Worm (Caenorhabditis elegans) whole organism, late embryonic: ENCODE measurements around the gene ZK686.3.

Experiments
- C08G9.2 ChIP-seq: sonication (generic microtip); optimal IDR thresholded peaks from 2 replicates; lab custom pipeline; 2016; ENCODE audit warnings: mild to moderate bottlenecking, missing genetic modification characterization, moderate library complexity, missing compliant biosample characterization
- C38D4.7 ChIP-seq: fragments of 200-800 bp; sonication (Bioruptor generic); optimal IDR thresholded peaks from 2 replicates; lab custom pipeline; 2018; ENCODE audit warnings: mild to moderate bottlenecking, missing genetic modification characterization, moderate library complexity, missing compliant biosample characterization
- F13H6.1 ChIP-seq: sonication (generic microtip); optimal IDR thresholded peaks from 2 replicates; lab custom pipeline; 2016; ENCODE audit warnings: missing genetic modification characterization, missing compliant biosample characterization
- K09A11.1 ChIP-seq: sonication (generic microtip); optimal IDR thresholded peaks from 2 replicates; lab custom pipeline; 2017; ENCODE audit warnings: antibody characterized with exemption, mild to moderate bottlenecking, missing genetic modification characterization, missing compliant biosample characterization; ENCODE audit not compliant: insufficient read depth
- ama-1 ChIP-seq: fragments of 150-350 bp; optimal IDR thresholded peaks from 2 replicates; lab custom pipeline; 2014
- ceh-14 ChIP-seq: sonication (generic microtip); optimal IDR thresholded peaks from 2 replicates; lab custom pipeline; 2016; ENCODE audit warnings: missing genotype, missing genetic modification characterization, missing compliant biosample characterization
- ceh-18 ChIP-seq: sonication (generic microtip); optimal IDR thresholded peaks from 2 replicates; lab custom pipeline; 2016; ENCODE audit warnings: missing genetic modification characterization, missing compliant biosample characterization
- ceh-22 ChIP-seq: sonication (generic microtip); optimal IDR thresholded peaks from 2 replicates; lab custom pipeline; 2017; ENCODE audit warnings: missing biosample characterization, missing genetic modification characterization
- ceh-30 ChIP-seq: fragments of 150-350 bp; optimal IDR thresholded peaks from 2 replicates; lab custom pipeline; 2014; ENCODE audit warnings: missing biosample characterization, missing genetic modification characterization
- ceh-45 ChIP-seq: fragments of 200-800 bp; sonication (Bioruptor generic); IDR thresholded peaks from 2 replicates; pipeline ENCODE4 v1.3.6; 2022; ENCODE audit warnings: missing genetic modification reagents, missing genetic modification characterization, missing compliant biosample characterization
- ceh-48 ChIP-seq: sonication (generic microtip); optimal IDR thresholded peaks from 2 replicates; lab custom pipeline; 2016; ENCODE audit warnings: missing genetic modification characterization, inconsistent platforms, missing compliant biosample characterization
- che-1 ChIP-seq: sonication (generic microtip); optimal IDR thresholded peaks from 2 replicates; lab custom pipeline; 2016; ENCODE audit warnings: mild to moderate bottlenecking, missing genetic modification characterization, missing compliant biosample characterization
- dve-1 ChIP-seq: sonication (generic microtip); optimal IDR thresholded peaks from 2 replicates; lab custom pipeline; 2017; ENCODE audit warnings: antibody characterized with exemption, mild to moderate bottlenecking, missing genetic modification characterization, missing compliant biosample characterization
- elt-2 ChIP-seq: sonication (generic microtip); optimal IDR thresholded peaks from 2 replicates; lab custom pipeline; 2016; ENCODE audit warnings: missing genetic modification reagents, missing genetic modification characterization, missing compliant biosample characterization
- ets-4 ChIP-seq: sonication (generic microtip); optimal IDR thresholded peaks from 2 replicates; lab custom pipeline; 2016; ENCODE audit warnings: missing genetic modification characterization, missing compliant biosample characterization
- eyg-1 ChIP-seq: sonication (generic microtip); optimal IDR thresholded peaks from 2 replicates; lab custom pipeline; 2016; ENCODE audit warnings: missing genotype, missing genetic modification characterization, missing compliant biosample characterization
- fkh-10 ChIP-seq: fragments of 150-350 bp; optimal IDR thresholded peaks from 2 replicates; lab custom pipeline; 2014; ENCODE audit warnings: missing biosample characterization, missing genetic modification reagents, missing genetic modification characterization
- fkh-6 ChIP-seq: sonication (generic microtip); optimal IDR thresholded peaks from 2 replicates; lab custom pipeline; 2016; ENCODE audit warnings: missing genetic modification characterization, missing compliant biosample characterization
- gmeb-2 ChIP-seq: sonication (generic microtip); optimal IDR thresholded peaks from 2 replicates; lab custom pipeline; 2016; ENCODE audit warnings: missing genetic modification characterization, inconsistent platforms, missing compliant biosample characterization
- hlh-13 ChIP-seq: fragments of 200-800 bp; sonication (Bioruptor generic); optimal IDR thresholded peaks from 2 replicates; lab custom pipeline; 2018; ENCODE audit warnings: mild to moderate bottlenecking, missing genetic modification characterization, missing compliant biosample characterization
- hlh-15 ChIP-seq: sonication (generic microtip); optimal IDR thresholded peaks from 2 replicates; lab custom pipeline; 2016; ENCODE audit warnings: missing genetic modification characterization, missing compliant biosample characterization
- hlh-30 ChIP-seq: sonication (generic microtip); optimal IDR thresholded peaks from 2 replicates; lab custom pipeline; 2017; ENCODE audit warnings: antibody characterized with exemption, missing genetic modification characterization, missing compliant biosample characterization; ENCODE audit not compliant: insufficient read depth
- hlh-6 ChIP-seq: sonication (generic microtip); optimal IDR thresholded peaks from 2 replicates; lab custom pipeline; 2016; ENCODE audit warnings: missing genotype, missing genetic modification characterization, missing compliant biosample characterization
- lin-11 ChIP-seq: fragments of 200-800 bp; sonication (Bioruptor generic); optimal IDR thresholded peaks from 2 replicates; lab custom pipeline; 2018; ENCODE audit warnings: mild to moderate bottlenecking, missing genetic modification characterization, missing compliant biosample characterization
- madf-2 ChIP-seq: sonication (generic microtip); optimal IDR thresholded peaks from 2 replicates; lab custom pipeline; 2017; ENCODE audit warnings: missing genetic modification characterization, missing compliant biosample characterization
- nfya-1 ChIP-seq: sonication (generic microtip); optimal IDR thresholded peaks from 2 replicates; lab custom pipeline; 2017; ENCODE audit warnings: missing genetic modification characterization, mild to moderate bottlenecking, missing compliant biosample characterization, antibody characterized with exemption, moderate library complexity
- nhr-11 ChIP-seq: fragments of 150-350 bp; optimal IDR thresholded peaks from 2 replicates; lab custom pipeline; 2014; ENCODE audit warnings: missing biosample characterization, missing genetic modification characterization
- nhr-232 ChIP-seq: sonication (generic microtip); optimal IDR thresholded peaks from 2 replicates; lab custom pipeline; 2016; ENCODE audit warnings: missing genetic modification characterization, missing compliant biosample characterization
- pag-3 ChIP-seq: sonication (generic microtip); optimal IDR thresholded peaks from 2 replicates; lab custom pipeline; 2016; ENCODE audit warnings: missing compliant biosample characterization, missing genetic modification characterization, borderline replicate concordance
- pat-9 ChIP-seq: fragments of 200-800 bp; sonication (Bioruptor generic); optimal IDR thresholded peaks from 2 replicates; lab custom pipeline; 2018; ENCODE audit warnings: mild to moderate bottlenecking, missing genetic modification characterization, moderate library complexity, missing compliant biosample characterization
- pax-1 ChIP-seq: fragments of 150-350 bp; optimal IDR thresholded peaks from 2 replicates; lab custom pipeline; 2014; ENCODE audit warnings: missing biosample characterization, missing genetic modification characterization
- pha-4 ChIP-seq: fragments of 150-350 bp; optimal IDR thresholded peaks from 2 replicates; lab custom pipeline; 2018; ENCODE audit warnings: missing biosample characterization, missing genetic modification reagents, missing genetic modification characterization
- pqm-1 ChIP-seq: sonication (generic microtip); optimal IDR thresholded peaks from 2 replicates; lab custom pipeline; 2016; ENCODE audit warnings: missing genetic modification characterization, missing compliant biosample characterization
- pros-1 ChIP-seq: fragments of 150-350 bp; optimal IDR thresholded peaks from 2 replicates; lab custom pipeline; 2014; ENCODE audit warnings: missing biosample characterization, missing genetic modification reagents, missing genetic modification characterization
- ref-2 ChIP-seq: sonication (generic microtip); optimal IDR thresholded peaks from 2 replicates; lab custom pipeline; 2016; ENCODE audit warnings: missing genetic modification characterization, missing compliant biosample characterization
- rnt-1 ChIP-seq: sonication (generic microtip); optimal IDR thresholded peaks from 2 replicates; lab custom pipeline; 2016; ENCODE audit warnings: missing genetic modification characterization, missing compliant biosample characterization
- tbx-2 ChIP-seq: sonication (generic microtip); optimal IDR thresholded peaks from 2 replicates; lab custom pipeline; 2016; ENCODE audit warnings: missing genetic modification characterization, missing compliant biosample characterization
- unc-42 ChIP-seq: sonication (generic microtip); optimal IDR thresholded peaks from 2 replicates; lab custom pipeline; 2016; ENCODE audit warnings: missing genotype, missing genetic modification characterization, missing compliant biosample characterization
- ztf-16 ChIP-seq: sonication (generic microtip); optimal IDR thresholded peaks from 2 replicates; lab custom pipeline; 2017; ENCODE audit warnings: missing genetic modification characterization, missing compliant biosample characterization

ZK686.3 gene

DNA sequence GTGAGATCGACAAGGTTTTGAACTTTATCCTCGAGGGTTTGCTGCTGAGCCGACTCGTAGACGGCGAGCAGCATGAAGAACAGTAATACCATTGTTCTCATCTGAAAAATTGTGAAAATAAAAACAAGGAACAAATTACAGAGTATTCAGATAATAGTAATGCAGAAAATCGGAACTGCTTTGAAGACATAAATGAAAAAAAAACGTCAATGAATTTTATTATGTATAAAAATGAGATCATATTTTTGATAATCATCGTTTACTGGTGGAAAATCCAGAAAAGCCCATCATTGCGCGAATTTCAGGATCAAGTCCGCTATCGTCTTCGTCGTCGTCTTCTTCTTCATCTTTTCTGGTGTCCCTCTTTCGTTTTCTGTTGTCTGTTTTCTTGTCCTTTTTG, at the start of gene ZK686.3:
ZK686.3 (minus strand) TSS at position 101 of the 400 bp plus-strand sequence.
- no peak for TF ChIP-seq gmeb-2
- TF ChIP-seq pha-4 = no peak
- TF ChIP-seq pqm-1 (tag; lab: Kevin White, UChicago) = no peak
- TF ChIP-seq hlh-6 (tag; lab: Kevin White, UChicago) = no peak
- TF ChIP-seq ceh-14 (tag; lab: Kevin White, UChicago) = no peak

DNA sequence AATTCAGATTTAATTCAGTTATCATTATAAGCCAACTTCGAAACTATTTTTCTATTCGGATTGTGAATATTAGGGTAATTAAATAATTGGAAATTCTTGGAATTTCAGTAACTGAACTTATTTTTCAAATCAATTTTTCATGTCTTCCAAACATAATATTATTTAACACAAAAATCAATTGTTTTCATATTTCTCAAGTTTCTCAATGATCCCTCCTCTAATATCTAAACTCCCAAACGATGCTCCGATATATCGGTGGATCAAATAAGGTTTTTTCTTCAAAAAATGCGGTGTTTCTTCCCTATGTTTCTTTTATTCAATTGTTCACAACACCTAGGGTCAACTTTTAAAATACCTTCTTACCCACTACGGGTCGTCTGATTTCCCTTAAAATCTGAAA, 47.6 kb upstream of the ZK686.3 start:
- TF ChIP-seq pha-4 (no peak), ama-1 (lab: Kevin White, UChicago) (no peak), ceh-48 (no peak), ztf-16 (tag; lab: Kevin White, UChicago) (no peak), ceh-22 (tag; lab: Kevin White, UChicago) (no peak), elt-2 (tag; lab: Kevin White, UChicago) (no peak), hlh-30 (no peak)

DNA sequence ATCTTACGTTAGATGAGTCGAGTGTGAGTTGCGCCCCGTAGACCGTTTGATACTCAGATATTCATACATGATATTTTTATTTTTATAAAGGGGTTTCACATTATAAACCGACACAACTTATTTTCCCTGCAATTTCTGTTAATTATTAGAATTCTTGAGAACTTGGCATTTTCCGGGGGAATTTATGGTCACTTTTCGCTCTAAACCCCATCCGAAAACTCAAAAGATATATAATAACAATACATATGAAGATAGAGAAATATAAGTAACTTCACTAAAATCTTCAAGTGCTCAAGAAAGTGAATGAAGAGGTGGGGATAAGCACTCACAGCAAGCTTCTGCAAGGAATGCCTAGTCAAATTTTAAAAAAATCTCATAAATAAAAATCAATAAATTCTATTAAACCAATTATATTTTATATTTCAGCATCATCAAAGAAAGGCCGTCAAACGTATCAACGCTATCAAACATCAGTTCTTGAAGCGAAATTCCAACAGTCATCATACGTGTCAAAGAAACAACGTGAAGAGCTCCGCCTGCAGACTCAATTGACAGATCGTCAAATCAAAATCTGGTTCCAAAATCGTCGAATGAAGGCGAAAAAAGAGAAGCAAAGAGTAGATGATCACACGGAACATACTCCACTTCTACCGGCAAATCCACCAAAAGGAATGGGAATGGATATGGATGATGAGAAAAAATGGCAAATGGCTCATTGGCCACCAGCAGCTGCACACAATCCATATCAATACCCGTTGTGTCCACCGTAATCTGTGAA, 46.9 kb upstream of the ZK686.3 start:
- no peak for TF ChIP-seq ets-4 (tag; lab: Kevin White, UChicago)
- TF ChIP-seq hlh-13 = no peak
- TF ChIP-seq K09A11.1 (tag; lab: Kevin White, UChicago) = no peak
- TF ChIP-seq ref-2 (tag; lab: Kevin White, UChicago) = no peak
- TF ChIP-seq, all 69 proteins: peak for 0

DNA sequence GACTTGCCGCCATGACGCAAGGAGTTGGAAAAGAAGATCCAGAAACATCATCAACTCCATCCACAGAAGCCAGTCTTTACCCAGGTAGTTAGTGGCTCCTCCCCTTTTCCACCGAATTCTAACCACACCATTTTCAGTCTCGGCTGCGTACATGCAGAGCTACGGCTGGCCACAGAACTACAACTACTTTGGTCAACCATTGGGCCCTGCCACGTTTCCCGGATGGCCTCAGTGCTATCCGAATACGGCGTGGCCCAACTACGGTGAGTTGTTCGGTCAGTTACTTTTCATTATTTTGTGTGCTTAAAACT, 46.1 kb upstream of the ZK686.3 start:
- no peak for TF ChIP-seq hlh-30
- no peak for TF ChIP-seq F13H6.1
- no peak for TF ChIP-seq ceh-30
- no peak for TF ChIP-seq ceh-45 (GFP tag; lab: Robert Waterston, UW)
- no peak for TF ChIP-seq pat-9 (tag; lab: Kevin White, UChicago)
- TF ChIP-seq gmeb-2 = no peak
- TF ChIP-seq hlh-15 (tag; lab: Kevin White, UChicago) = no peak
- no peak for TF ChIP-seq dve-1
- TF ChIP-seq madf-2 (tag; lab: Kevin White, UChicago) = no peak
- TF ChIP-seq che-1 (tag; lab: Kevin White, UChicago) = no peak
- TF ChIP-seq C38D4.7 (GFP tag; lab: Kevin White, UChicago) = no peak
- no peak for TF ChIP-seq tbx-2 (tag; lab: Kevin White, UChicago)

DNA sequence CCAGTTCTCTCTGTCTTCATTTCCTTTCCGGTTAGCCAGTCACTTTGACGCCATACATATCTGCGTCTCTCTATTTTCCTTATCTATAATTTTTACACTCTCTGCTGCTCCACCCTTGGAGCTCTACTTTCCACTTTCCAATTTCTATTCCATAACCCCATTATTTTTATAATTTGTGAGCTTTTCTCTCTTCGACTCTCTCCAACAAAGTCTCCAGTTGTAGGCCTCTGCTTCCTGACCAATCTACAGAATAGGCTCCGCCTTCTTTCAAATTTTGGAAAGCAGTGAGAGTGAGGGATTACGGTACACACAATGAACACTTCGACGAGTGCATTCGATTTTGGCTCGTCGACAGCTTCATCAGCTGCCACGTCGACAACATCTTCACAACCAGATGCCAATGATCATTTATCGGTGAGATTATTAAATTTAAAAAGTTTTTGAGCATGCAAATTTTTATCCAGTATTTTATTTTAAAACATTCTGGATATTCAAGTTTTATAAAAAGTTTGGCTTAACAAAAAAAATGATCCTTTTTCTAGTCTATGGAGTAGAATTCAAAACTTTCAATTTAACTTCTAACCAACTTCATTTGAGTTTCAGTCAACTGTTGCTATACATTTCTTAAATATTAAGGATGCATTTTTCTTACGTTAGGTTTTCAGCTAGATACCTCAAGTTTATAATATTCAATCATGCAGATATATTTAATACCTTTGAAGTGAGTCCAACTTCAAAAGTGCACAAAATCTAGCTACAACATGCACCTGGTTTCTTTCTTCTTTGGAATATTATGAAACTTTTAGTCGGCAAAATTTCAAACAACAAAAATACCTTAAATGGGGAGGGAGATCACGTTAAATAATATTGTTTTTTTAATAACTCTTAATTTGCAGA, 45.5 kb upstream of the ZK686.3 start, which contains the start of gene egl-5:
egl-5 (plus strand) TSS at position 216 of the 897 bp plus-strand sequence.
- TF ChIP-seq nhr-232 (no peak), nfya-1 (tag; lab: Kevin White, UChicago) (peak; percentile 47), F13H6.1 (no peak)

DNA sequence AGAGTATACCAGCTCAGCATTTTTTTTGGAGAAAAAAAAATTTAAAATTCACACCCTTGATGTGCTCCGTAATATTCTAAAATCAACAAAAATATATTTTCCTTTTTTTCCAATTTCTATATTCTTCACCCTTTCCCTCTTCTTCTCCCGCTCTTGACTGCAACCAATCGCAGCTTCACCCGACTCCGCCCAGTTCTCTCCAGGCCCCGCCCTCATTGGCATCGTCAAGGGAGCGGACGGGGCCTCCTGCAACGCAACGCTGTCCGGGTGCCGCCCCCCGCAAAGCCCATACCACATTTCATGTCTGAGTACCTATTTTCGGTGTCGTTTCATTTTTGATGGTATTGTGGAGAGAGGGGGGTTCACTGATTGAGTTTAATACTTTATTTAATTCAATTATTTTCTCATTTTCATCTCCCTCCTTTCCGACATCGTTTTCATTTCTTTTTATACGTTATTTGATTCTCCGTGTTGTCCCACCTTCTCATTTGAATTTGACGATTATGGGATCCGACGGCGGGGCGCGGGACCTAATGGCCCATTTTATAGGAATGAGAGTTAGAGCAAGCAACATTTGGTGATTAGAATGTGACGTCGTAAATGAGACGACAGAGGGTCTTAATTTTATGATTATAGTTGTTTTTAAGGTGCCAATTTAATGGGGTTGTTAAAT, 43.5 kb upstream of the ZK686.3 start:
- TF ChIP-seq pax-1 (tag; lab: Kevin White, UChicago) = no peak
- no peak for TF ChIP-seq lin-11 (tag; lab: Kevin White, UChicago)
- TF ChIP-seq tbx-2 (tag; lab: Kevin White, UChicago) = no peak
- no peak for TF ChIP-seq ceh-18
- TF ChIP-seq nhr-11 (tag; lab: Kevin White, UChicago) = no peak
- no peak for TF ChIP-seq pros-1 (tag; lab: Kevin White, UChicago)
- no peak for TF ChIP-seq madf-2 (tag; lab: Kevin White, UChicago)
- no peak for TF ChIP-seq ceh-48
- TF ChIP-seq fkh-6 = no peak
- TF ChIP-seq nhr-232 = no peak
- no peak for TF ChIP-seq gmeb-2
- TF ChIP-seq C08G9.2 (tag; lab: Kevin White, UChicago) = no peak
- no peak for TF ChIP-seq pag-3 (tag; lab: Kevin White, UChicago)
- TF ChIP-seq ref-2 (tag; lab: Kevin White, UChicago) = peak; percentile 49
- TF ChIP-seq fkh-10 (GFP tag; lab: Kevin White, UChicago) = no peak
- TF ChIP-seq ztf-16 (tag; lab: Kevin White, UChicago) = no peak
- TF ChIP-seq che-1 (tag; lab: Kevin White, UChicago) = no peak
- TF ChIP-seq unc-42 (tag; lab: Kevin White, UChicago) = peak; percentile 23
- no peak for TF ChIP-seq eyg-1 (tag; lab: Kevin White, UChicago)
- no peak for TF ChIP-seq rnt-1 (tag; lab: Kevin White, UChicago)
